Worm (Caenorhabditis elegans) whole organism, early embryonic: ENCODE data around the gene fbxa-42.

Experiments
- ama-1 ChIP-seq: fragments of 150-350 bp; optimal IDR thresholded peaks from 2 replicates; lab custom pipeline; 2014
- ceh-13 ChIP-seq: fragments of 200-800 bp; sonication (Bioruptor generic); optimal IDR thresholded peaks from 2 replicates; lab custom pipeline; 2018; ENCODE audit warnings: mild to moderate bottlenecking, missing genetic modification characterization, missing compliant biosample characterization
- ceh-36 ChIP-seq: sonication (generic microtip); optimal IDR thresholded peaks from 2 replicates; lab custom pipeline; 2016; ENCODE audit warnings: missing genetic modification characterization, inconsistent platforms, missing compliant biosample characterization
- hmbx-1 ChIP-seq: sonication (generic microtip); optimal IDR thresholded peaks from 2 replicates; lab custom pipeline; 2016; ENCODE audit warnings: mild to moderate bottlenecking, missing genetic modification characterization, missing compliant biosample characterization
- hmg-4 ChIP-seq: fragments of 200-800 bp; sonication (Bioruptor generic); optimal IDR thresholded peaks from 2 replicates; lab custom pipeline; 2018; ENCODE audit warnings: mild to moderate bottlenecking, missing genetic modification characterization, missing compliant biosample characterization
- hnd-1 ChIP-seq: sonication (generic microtip); optimal IDR thresholded peaks from 2 replicates; lab custom pipeline; 2016; ENCODE audit warnings: missing genetic modification characterization, missing compliant biosample characterization
- pes-1 ChIP-seq: fragments of 200-800 bp; sonication (Bioruptor generic); IDR thresholded peaks from 2 replicates; pipeline ENCODE4 v1.3.6; 2022; ENCODE audit warnings: missing genetic modification reagents, missing genetic modification characterization, missing compliant biosample characterization
- scrt-1 ChIP-seq: fragments of 200-800 bp; sonication (Bioruptor generic); IDR thresholded peaks from 2 replicates; pipeline ENCODE4 v1.3.6; 2022; ENCODE audit warnings: missing genetic modification characterization, missing compliant biosample characterization
- tbx-11 ChIP-seq: fragments of 200-800 bp; sonication (Bioruptor generic); IDR thresholded peaks from 2 replicates; pipeline ENCODE4 v1.3.6; 2022; ENCODE audit warnings: missing genetic modification characterization, missing compliant biosample characterization

ce11 chrIII:2255522-2255921, 5.7 kb downstream of the fbxa-42 start, which contains the start of gene fbxa-71:
- TF ChIP-seq hnd-1 (tag; lab: Kevin White, UChicago) (no peak), pes-1 (no peak), hmbx-1 (tag; lab: Kevin White, UChicago) (no peak), ama-1 (lab: Kevin White, UChicago) (no peak), tbx-11 (GFP tag; lab: Robert Waterston, UW) (no peak), hmg-4 (GFP tag; lab: Kevin White, UChicago) (no peak), ceh-36 (tag; lab: Kevin White, UChicago) (no peak), scrt-1 (GFP tag; lab: Robert Waterston, UW) (no peak), ceh-13 (GFP tag; lab: Kevin White, UChicago) (no peak)
